Worm (Caenorhabditis elegans) whole organism, L1 larva: ENCODE measurements around the gene fbxa-102.
A peak's percentile ranks its signal among the peaks of the same experiment; 100 is the strongest.
"Not testable (repeated sequence)": the region's sequence is repeated elsewhere in the genome, so short reads cannot be mapped to it uniquely, and the experiment has no call there.

Experiments used
- C04F5.9 ChIP-seq: sonication (generic microtip); optimal IDR thresholded peaks from 2 replicates; lab custom pipeline; 2016; ENCODE audit warnings: missing genetic modification characterization, missing compliant biosample characterization
- C16A3.4 ChIP-seq: fragments of 150-350 bp; optimal IDR thresholded peaks from 2 replicates; lab custom pipeline; 2014; ENCODE audit warnings: missing biosample characterization, missing genetic modification characterization
- Y116A8C.19 ChIP-seq: sonication (generic microtip); optimal IDR thresholded peaks from 2 replicates; lab custom pipeline; 2016; ENCODE audit warnings: missing compliant biosample characterization, missing genetic modification characterization, borderline replicate concordance
- aha-1 ChIP-seq: fragments of 150-350 bp; optimal IDR thresholded peaks from 2 replicates; lab custom pipeline; 2014; ENCODE audit warnings: missing biosample characterization, missing genetic modification characterization
- ceh-63 ChIP-seq: fragments of 200-800 bp; sonication (Bioruptor generic); optimal IDR thresholded peaks from 2 replicates; lab custom pipeline; 2018; ENCODE audit warnings: mild to moderate bottlenecking, missing genetic modification characterization, missing compliant biosample characterization
- ceh-82 ChIP-seq, 3 experiments: fragments of 150-350 bp in 1 of 3; sonication (generic microtip) in 2 of 3; optimal IDR thresholded peaks; 2 replicates each; lab custom pipeline; 2014 to 2017; ENCODE audit warnings: missing biosample characterization in 3 of 3, missing genetic modification characterization in 3 of 3
- ceh-88 ChIP-seq: fragments of 200-800 bp; sonication (Bioruptor generic); IDR thresholded peaks from 2 replicates; pipeline ENCODE4 v1.3.6; 2022; ENCODE audit warnings: missing genetic modification characterization, missing compliant biosample characterization
- ceh-90 ChIP-seq: sonication (generic microtip); optimal IDR thresholded peaks from 2 replicates; lab custom pipeline; 2016; ENCODE audit warnings: missing genetic modification characterization, missing compliant biosample characterization
- dpl-1 ChIP-seq, 3 experiments: fragments of 150-350 bp in 2 of 3; sonication (generic microtip) in 1 of 3; optimal IDR thresholded peaks; 2 replicates each; lab custom pipeline; 2014 to 2017; ENCODE audit warnings: missing biosample characterization in 3 of 3, missing genetic modification characterization in 3 of 3, missing genetic modification reagents in 3 of 3
- efl-1 ChIP-seq, 4 experiments: fragments of 150-350 bp; optimal IDR thresholded peaks in 3 of 4; peaks in 1 of 4; 1 replicate in 1 of 4; 2 replicates in 3 of 4; lab custom pipeline; 2014; ENCODE audit warnings: missing biosample characterization in 2 of 4, missing genetic modification characterization in 2 of 4, missing genetic modification reagents in 2 of 4
- efl-3 ChIP-seq: fragments of 200-800 bp; sonication (Bioruptor generic); optimal IDR thresholded peaks from 2 replicates; lab custom pipeline; 2018; ENCODE audit warnings: mild to moderate bottlenecking, missing genetic modification characterization, missing compliant biosample characterization
- egl-27 ChIP-seq, 2 experiments: fragments of 150-350 bp in 1 of 2; sonication (generic microtip); optimal IDR thresholded peaks; 3 replicates each; lab custom pipeline; 2017 to 2018; ENCODE audit warnings: missing biosample characterization in 2 of 2, missing genetic modification characterization in 2 of 2, missing genetic modification reagents in 2 of 2
- elt-2 ChIP-seq: sonication (generic microtip); optimal IDR thresholded peaks from 2 replicates; lab custom pipeline; 2016; ENCODE audit warnings: missing genetic modification characterization, mild to moderate bottlenecking, inconsistent platforms, missing compliant biosample characterization, missing genetic modification reagents
- ets-5 ChIP-seq: fragments of 200-800 bp; sonication (Bioruptor generic); IDR thresholded peaks from 2 replicates; pipeline ENCODE4 v1.3.6; 2022; ENCODE audit warnings: missing genetic modification characterization, missing compliant biosample characterization
- fkh-10 ChIP-seq: sonication (generic microtip); optimal IDR thresholded peaks from 2 replicates; lab custom pipeline; 2017; ENCODE audit warnings: missing biosample characterization, missing genetic modification reagents, missing genetic modification characterization
- fos-1 ChIP-seq: fragments of 150-350 bp; optimal IDR thresholded peaks from 2 replicates; lab custom pipeline; 2014; ENCODE audit warnings: missing biosample characterization, missing genetic modification characterization
- hlh-17 ChIP-seq: fragments of 200-800 bp; sonication (Bioruptor generic); optimal IDR thresholded peaks from 2 replicates; lab custom pipeline; 2018; ENCODE audit warnings: missing genetic modification characterization, mild to moderate bottlenecking, missing compliant biosample characterization, moderate library complexity, borderline replicate concordance
- irx-1 ChIP-seq: sonication (generic microtip); optimal IDR thresholded peaks from 2 replicates; lab custom pipeline; 2016; ENCODE audit warnings: missing genetic modification characterization, missing compliant biosample characterization
- isw-1 ChIP-seq: fragments of 200-800 bp; sonication (Bioruptor generic); IDR thresholded peaks from 2 replicates; pipeline ENCODE4 v1.3.6; 2022; ENCODE audit warnings: missing genetic modification characterization, missing compliant biosample characterization
- lin-14 ChIP-seq: fragments of 200-800 bp; sonication (Bioruptor generic); optimal IDR thresholded peaks from 2 replicates; lab custom pipeline; 2018; ENCODE audit warnings: mild to moderate bottlenecking, missing genetic modification characterization, moderate library complexity, missing compliant biosample characterization
- lin-35 ChIP-seq, 2 experiments: fragments of 150-350 bp; optimal IDR thresholded peaks; 2 replicates each; lab custom pipeline; 2014; ENCODE audit warnings: missing biosample characterization in 2 of 2, missing genetic modification characterization in 2 of 2, missing genetic modification reagents in 2 of 2
- lin-39 ChIP-seq: fragments of 150-350 bp; optimal IDR thresholded peaks from 2 replicates; lab custom pipeline; 2014; ENCODE audit warnings: missing biosample characterization, missing genetic modification reagents, missing genetic modification characterization
- mab-9 ChIP-seq: fragments of 200-800 bp; sonication (Bioruptor generic); IDR thresholded peaks from 2 replicates; pipeline ENCODE4 v1.3.6; 2022; ENCODE audit warnings: missing genetic modification reagents, missing genetic modification characterization, missing compliant biosample characterization
- nhr-11 ChIP-seq: fragments of 150-350 bp; optimal IDR thresholded peaks from 2 replicates; lab custom pipeline; 2014; ENCODE audit warnings: missing biosample characterization, missing genetic modification characterization
- nhr-20 ChIP-seq: sonication (generic microtip); optimal IDR thresholded peaks from 2 replicates; lab custom pipeline; 2016; ENCODE audit warnings: mild to moderate bottlenecking, missing genetic modification characterization, missing compliant biosample characterization
- nhr-76 ChIP-seq: sonication (generic microtip); optimal IDR thresholded peaks from 2 replicates; lab custom pipeline; 2017; ENCODE audit warnings: missing biosample characterization, missing genetic modification characterization
- nhr-77 ChIP-seq: fragments of 150-350 bp; optimal IDR thresholded peaks from 2 replicates; lab custom pipeline; 2014; ENCODE audit warnings: missing biosample characterization, missing genetic modification characterization
- nhr-84 ChIP-seq: sonication (generic microtip); optimal IDR thresholded peaks from 2 replicates; lab custom pipeline; 2017; ENCODE audit warnings: missing biosample characterization, missing genetic modification characterization
- nhr-90 ChIP-seq: sonication (generic microtip); optimal IDR thresholded peaks from 2 replicates; lab custom pipeline; 2016; ENCODE audit warnings: mild to moderate bottlenecking, missing genetic modification characterization, missing compliant biosample characterization; ENCODE audit not compliant: poor library complexity
- pax-3 ChIP-seq: fragments of 200-800 bp; sonication (Bioruptor generic); optimal IDR thresholded peaks from 2 replicates; lab custom pipeline; 2018; ENCODE audit warnings: mild to moderate bottlenecking, missing genetic modification characterization, moderate library complexity, missing compliant biosample characterization
- pqm-1 ChIP-seq: sonication (generic microtip); optimal IDR thresholded peaks from 3 replicates; lab custom pipeline; 2017; ENCODE audit warnings: missing biosample characterization, missing genetic modification characterization
- rnt-1 ChIP-seq: sonication (generic microtip); optimal IDR thresholded peaks from 2 replicates; lab custom pipeline; 2016; ENCODE audit warnings: mild to moderate bottlenecking, missing genetic modification characterization, moderate library complexity, missing compliant biosample characterization
- snpc-4 ChIP-seq: fragments of 150-350 bp; optimal IDR thresholded peaks from 2 replicates; lab custom pipeline; 2014; ENCODE audit warnings: missing biosample characterization, missing genetic modification characterization
- snu-23 ChIP-seq: sonication (generic microtip); optimal IDR thresholded peaks from 2 replicates; lab custom pipeline; 2016; ENCODE audit warnings: missing genetic modification characterization, missing compliant biosample characterization
- tbx-2 ChIP-seq: sonication (generic microtip); optimal IDR thresholded peaks from 2 replicates; lab custom pipeline; 2016; ENCODE audit warnings: missing genetic modification characterization, missing compliant biosample characterization
- vab-15 ChIP-seq: sonication (generic microtip); optimal IDR thresholded peaks from 2 replicates; lab custom pipeline; 2017; ENCODE audit warnings: missing genotype, mild to moderate bottlenecking, missing genetic modification characterization, missing compliant biosample characterization
- xbp-1 ChIP-seq: sonication (generic microtip); optimal IDR thresholded peaks from 2 replicates; lab custom pipeline; 2016; ENCODE audit warnings: missing genetic modification characterization, missing compliant biosample characterization
- zip-4 ChIP-seq: fragments of 200-800 bp; sonication (Bioruptor generic); optimal IDR thresholded peaks from 2 replicates; lab custom pipeline; 2018; ENCODE audit warnings: mild to moderate bottlenecking, missing genetic modification characterization, moderate library complexity, missing compliant biosample characterization

Gene fbxa-102

DNA sequence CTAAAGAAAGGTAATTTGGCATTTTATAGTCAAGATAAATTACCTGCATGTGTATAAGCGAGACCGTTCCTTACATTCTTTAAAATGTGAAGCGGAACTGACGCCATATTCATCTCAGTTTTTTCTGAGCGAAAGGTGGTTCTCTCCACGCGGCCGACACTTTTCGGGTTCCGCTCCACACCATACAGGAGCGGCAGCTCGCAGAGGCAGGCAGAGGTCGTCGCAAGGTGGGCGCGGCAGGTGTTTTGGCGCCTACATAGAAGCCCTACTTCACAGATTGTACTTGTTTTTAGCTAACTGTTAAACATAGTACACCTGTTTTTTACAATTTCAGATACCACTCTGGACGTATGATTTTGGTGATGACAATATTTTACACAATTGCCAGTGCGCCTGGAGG, 25.8 kb downstream of the fbxa-102 start:
- no peak for TF ChIP-seq egl-27 (tag; optimal IDR thresholded peaks at IDR 0.05; lab: Kevin White, UChicago)
- TF ChIP-seq efl-1 (optimal IDR thresholded peaks at IDR 0.05; lab: Kevin White, UChicago): no peak
- peak in 1 of 2 experiments; percentile 59 for TF ChIP-seq efl-1 (GFP tag; optimal IDR thresholded peaks at IDR 0.05 in 1 of 2; lab: Kevin White, UChicago)

DNA sequence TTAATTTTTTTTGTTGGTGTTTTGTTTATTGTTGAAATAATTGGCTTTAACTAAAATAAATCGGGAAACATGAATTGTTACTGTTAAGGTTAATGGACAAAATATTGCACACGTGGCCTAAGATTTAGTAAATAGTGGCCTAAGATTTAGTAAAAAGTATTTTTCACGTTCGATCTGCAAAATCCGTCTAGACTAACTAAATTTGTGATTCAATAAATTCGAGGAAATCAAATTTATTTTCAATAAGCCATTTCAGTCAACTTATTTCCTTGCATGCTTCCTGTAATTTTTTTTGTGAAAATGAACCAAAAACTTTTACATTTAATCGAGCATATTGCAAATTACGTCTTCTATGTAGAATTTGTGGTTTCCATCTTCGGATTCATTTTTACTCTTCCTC, 26.9 kb downstream of the fbxa-102 start, which contains the start of gene srw-72:
Gene srw-72 (plus strand): TSS at position 301 of the 400 bp plus-strand sequence.
- TF ChIP-seq Y116A8C.19 (tag; lab: Kevin White, UChicago) (no peak), rnt-1 (tag; lab: Kevin White, UChicago) (no peak), snu-23 (no peak), ceh-63 (GFP tag; lab: Kevin White, UChicago) (no peak), C04F5.9 (tag; lab: Kevin White, UChicago) (no peak), tbx-2 (tag; lab: Kevin White, UChicago) (no peak), ceh-88 (GFP tag; lab: Robert Waterston, UW) (no peak), nhr-20 (no peak), xbp-1 (tag; lab: Kevin White, UChicago) (no peak), mab-9 (GFP tag; lab: Robert Waterston, UW) (no peak), ets-5 (GFP tag; lab: Robert Waterston, UW) (no peak), aha-1 (no peak), nhr-76 (tag; lab: Kevin White, UChicago) (no peak), nhr-11 (no peak), snpc-4 (no peak), lin-39 (no peak), efl-3 (GFP tag; lab: Kevin White, UChicago) (no peak), nhr-84 (tag; lab: Kevin White, UChicago) (no peak)
- TF ChIP-seq, all 84 proteins: peak for 0

DNA sequence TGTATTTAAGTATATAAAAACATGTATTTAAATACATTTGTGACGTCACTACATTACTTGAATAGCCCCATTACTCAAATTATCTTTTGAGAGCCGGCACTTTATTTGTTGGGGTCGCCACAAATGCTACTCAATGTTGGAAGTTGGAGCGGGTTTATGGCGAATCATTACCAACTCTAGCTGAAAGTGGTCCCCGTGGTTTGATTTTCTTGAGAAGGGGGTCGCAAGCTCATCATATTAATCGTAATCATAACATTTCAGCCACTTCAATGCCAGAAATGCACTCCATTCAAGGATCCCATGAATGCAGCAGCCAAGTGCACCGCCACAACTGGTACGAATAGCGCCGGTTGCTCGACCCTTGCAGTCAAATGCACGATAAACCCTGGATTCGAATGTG, 29.4 kb downstream of the fbxa-102 start, which contains the start of gene F20E11.7:
Gene F20E11.7 (plus strand): TSS at position 301 of the 400 bp plus-strand sequence.
- TF ChIP-seq irx-1 (tag; lab: Kevin White, UChicago); fos-1 (tag; lab: Kevin White, UChicago); mab-9 (GFP tag; lab: Robert Waterston, UW): not testable (repeated sequence)

DNA sequence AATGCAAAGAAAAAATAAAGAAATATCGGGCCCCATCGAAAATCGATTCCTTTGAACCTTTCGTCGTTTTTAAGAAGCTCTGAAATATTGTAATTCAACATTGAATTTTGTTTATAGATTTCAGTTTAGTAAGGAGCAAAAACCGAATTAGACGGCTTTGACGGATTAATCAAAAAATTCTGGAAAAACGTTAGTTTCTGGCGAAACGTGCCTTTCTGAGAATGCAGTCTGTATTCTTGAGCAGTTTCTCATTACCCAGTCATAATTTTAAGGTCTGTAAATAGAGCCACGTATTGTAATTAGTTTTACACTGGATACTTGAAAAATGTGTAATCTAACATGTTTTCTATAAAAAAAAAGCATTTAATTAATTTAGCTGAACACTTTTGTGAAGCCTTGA, 33.6 kb downstream of the fbxa-102 start, which contains the start of gene srz-48:
Gene srz-48 (minus strand): TSS at position 101 of the 400 bp plus-strand sequence.
- TF ChIP-seq ceh-90 (tag; lab: Kevin White, UChicago): no peak
- no peak for TF ChIP-seq C16A3.4 (tag; lab: Kevin White, UChicago)
- no peak for TF ChIP-seq snu-23
- TF ChIP-seq pqm-1 (tag; lab: Kevin White, UChicago): no peak
- TF ChIP-seq hlh-17 (GFP tag; lab: Kevin White, UChicago): no peak
- TF ChIP-seq lin-35 (GFP tag; optimal IDR thresholded peaks at IDR 0.05; lab: Kevin White, UChicago): no peak
- TF ChIP-seq nhr-77: no peak
- no peak for TF ChIP-seq rnt-1 (tag; lab: Kevin White, UChicago)
- TF ChIP-seq vab-15 (tag; lab: Kevin White, UChicago): no peak
- TF ChIP-seq elt-2 (tag; lab: Kevin White, UChicago): no peak
- TF ChIP-seq isw-1 (GFP tag; lab: Robert Waterston, UW): no peak
- TF ChIP-seq, all 84 proteins: peak for 0

DNA sequence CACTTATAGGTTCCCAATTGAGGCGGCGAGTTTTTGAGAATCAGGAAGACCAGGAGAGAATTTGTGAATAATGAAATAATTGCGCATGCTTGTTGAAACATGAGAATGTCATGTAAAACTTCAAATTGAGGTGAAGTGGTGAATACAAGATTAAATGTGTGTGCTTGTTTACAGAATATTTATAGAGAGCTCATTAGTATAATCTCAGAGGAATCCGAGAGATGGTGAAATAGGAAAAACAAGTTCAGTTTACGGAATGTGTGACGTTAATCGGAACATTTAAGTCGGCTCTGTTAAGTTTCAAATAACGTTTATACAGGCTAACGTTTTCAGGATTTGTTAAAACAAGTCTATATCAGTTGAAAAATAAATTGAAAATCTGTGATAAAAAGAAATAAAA, 35.6 kb downstream of the fbxa-102 start, which contains the start of gene str-200:
Gene str-200 (minus strand): TSS at position 101 of the 400 bp plus-strand sequence.
- TF ChIP-seq fkh-10 (no peak), nhr-90 (tag; lab: Kevin White, UChicago) (no peak), C16A3.4 (tag; lab: Kevin White, UChicago) (no peak), ceh-82 (tag; optimal IDR thresholded peaks at IDR 0.05; lab: Kevin White, UChicago) (no peak), hlh-17 (GFP tag; lab: Kevin White, UChicago) (no peak), lin-14 (no peak), dpl-1 (GFP tag; optimal IDR thresholded peaks at IDR 0.05; lab: Kevin White, UChicago) (no peak), pax-3 (tag; lab: Kevin White, UChicago) (no peak), zip-4 (GFP tag; lab: Kevin White, UChicago) (no peak), pqm-1 (tag; lab: Kevin White, UChicago) (no peak), vab-15 (tag; lab: Kevin White, UChicago) (no peak), nhr-77 (no peak), nhr-76 (tag; lab: Kevin White, UChicago) (no peak), aha-1 (no peak), fos-1 (tag; lab: Kevin White, UChicago) (no peak), nhr-84 (tag; lab: Kevin White, UChicago) (no peak)
